Worm (Caenorhabditis elegans) whole organism, young adult: ENCODE measurements around the gene Y53C12A.7.

Experiments
- B0019.2 ChIP-seq: fragments of 200-800 bp; sonication (Bioruptor generic); conservative IDR thresholded peaks from 2 replicates; pipeline ENCODE4 v1.3.6; 2022; ENCODE audit warnings: missing genetic modification reagents, missing genetic modification characterization, missing compliant biosample characterization
- B0336.3 ChIP-seq: fragments of 200-800 bp; sonication (Bioruptor generic); IDR thresholded peaks from 2 replicates; pipeline ENCODE4 v1.3.6; 2022; ENCODE audit warnings: missing genetic modification characterization, missing compliant biosample characterization
- C06A6.2 ChIP-seq: fragments of 200-800 bp; sonication (Bioruptor generic); conservative IDR thresholded peaks from 2 replicates; pipeline ENCODE4 v1.3.6; 2022; ENCODE audit warnings: missing genetic modification characterization, missing compliant biosample characterization
- F22D6.2 ChIP-seq: sonication (generic microtip); optimal IDR thresholded peaks from 2 replicates; lab custom pipeline; 2016; ENCODE audit warnings: mild to moderate bottlenecking, missing genetic modification characterization, missing compliant biosample characterization
- F23B12.7 ChIP-seq: sonication (generic microtip); optimal IDR thresholded peaks from 2 replicates; lab custom pipeline; 2017; ENCODE audit warnings: missing genetic modification characterization, mild to moderate bottlenecking, missing compliant biosample characterization, antibody characterized with exemption, moderate library complexity; ENCODE audit not compliant: insufficient read depth
- F33H1.4 ChIP-seq: fragments of 200-800 bp; sonication (Bioruptor generic); IDR thresholded peaks from 2 replicates; pipeline ENCODE4 v1.3.6; 2022; ENCODE audit warnings: missing genetic modification reagents, missing genetic modification characterization, missing compliant biosample characterization
- F55B11.4 ChIP-seq: sonication (generic microtip); optimal IDR thresholded peaks from 2 replicates; lab custom pipeline; 2016; ENCODE audit warnings: missing compliant biosample characterization, missing genetic modification characterization, borderline replicate concordance; ENCODE audit not compliant: insufficient read depth
- F57A8.1 ChIP-seq: fragments of 200-800 bp; sonication (Bioruptor generic); optimal IDR thresholded peaks from 2 replicates; lab custom pipeline; 2018; ENCODE audit warnings: mild to moderate bottlenecking, missing genetic modification characterization, moderate library complexity, missing compliant biosample characterization
- K12H6.12 ChIP-seq: fragments of 200-800 bp; sonication (Bioruptor generic); optimal IDR thresholded peaks from 2 replicates; lab custom pipeline; 2018; ENCODE audit warnings: mild to moderate bottlenecking, missing genetic modification characterization, missing compliant biosample characterization
- Y53F4B.3 ChIP-seq: fragments of 200-800 bp; sonication (Bioruptor generic); IDR thresholded peaks from 2 replicates; pipeline ENCODE4 v1.3.6; 2022; ENCODE audit warnings: missing genetic modification reagents, missing genetic modification characterization, missing compliant biosample characterization
- Y53G8AR.9 ChIP-seq: fragments of 200-800 bp; sonication (Bioruptor generic); conservative IDR thresholded peaks from 2 replicates; pipeline ENCODE4 v1.3.6; 2022; ENCODE audit warnings: missing genetic modification reagents, missing genetic modification characterization, missing compliant biosample characterization
- atf-7 ChIP-seq: sonication (generic microtip); optimal IDR thresholded peaks from 2 replicates; lab custom pipeline; 2017; ENCODE audit warnings: mild to moderate bottlenecking, missing genetic modification characterization, missing compliant biosample characterization
- attf-3 ChIP-seq: fragments of 200-800 bp; sonication (Bioruptor generic); conservative IDR thresholded peaks from 2 replicates; pipeline ENCODE4 v1.3.6; 2022; ENCODE audit warnings: missing genetic modification reagents, missing genetic modification characterization, missing compliant biosample characterization
- attf-5 ChIP-seq: fragments of 200-800 bp; sonication (Bioruptor generic); optimal IDR thresholded peaks from 2 replicates; lab custom pipeline; 2018; ENCODE audit warnings: mild to moderate bottlenecking, missing genetic modification characterization, missing compliant biosample characterization
- bed-2 ChIP-seq: fragments of 200-800 bp; sonication (Bioruptor generic); IDR thresholded peaks from 2 replicates; pipeline ENCODE4 v1.3.6; 2022; ENCODE audit warnings: missing genetic modification reagents, missing genetic modification characterization, missing compliant biosample characterization
- ccch-3 ChIP-seq: fragments of 200-800 bp; sonication (Bioruptor generic); optimal IDR thresholded peaks from 2 replicates; lab custom pipeline; 2018; ENCODE audit warnings: mild to moderate bottlenecking, missing genetic modification characterization, missing compliant biosample characterization
- ceh-100 ChIP-seq: fragments of 200-800 bp; sonication (Bioruptor generic); IDR thresholded peaks from 2 replicates; pipeline ENCODE4 v1.3.6; 2022; ENCODE audit warnings: missing genetic modification reagents, missing genetic modification characterization, missing compliant biosample characterization
- ceh-58 ChIP-seq: fragments of 200-800 bp; sonication (Bioruptor generic); IDR thresholded peaks from 2 replicates; pipeline ENCODE4 v1.3.6; 2022; ENCODE audit warnings: missing genetic modification characterization, missing compliant biosample characterization
- ceh-91 ChIP-seq: fragments of 200-800 bp; sonication (Bioruptor generic); IDR thresholded peaks from 2 replicates; pipeline ENCODE4 v1.3.6; 2022; ENCODE audit warnings: missing genetic modification reagents, missing genetic modification characterization, missing compliant biosample characterization
- chd-7 ChIP-seq: sonication (generic microtip); optimal IDR thresholded peaks from 2 replicates; lab custom pipeline; 2016; ENCODE audit warnings: mild to moderate bottlenecking, missing genetic modification characterization, moderate library complexity, missing compliant biosample characterization
- ets-4 ChIP-seq: fragments of 200-800 bp; sonication (Bioruptor generic); optimal IDR thresholded peaks from 2 replicates; lab custom pipeline; 2018; ENCODE audit warnings: mild to moderate bottlenecking, missing genetic modification characterization, missing compliant biosample characterization
- fkh-3 ChIP-seq: sonication (generic microtip); optimal IDR thresholded peaks from 2 replicates; lab custom pipeline; 2016; ENCODE audit warnings: mild to moderate bottlenecking, missing genetic modification characterization, missing compliant biosample characterization
- hmg-1.2 ChIP-seq: fragments of 200-800 bp; sonication (Bioruptor generic); IDR thresholded peaks from 2 replicates; pipeline ENCODE4 v1.3.6; 2022; ENCODE audit warnings: missing genetic modification reagents, missing genetic modification characterization, missing compliant biosample characterization
- hsf-1 ChIP-seq: fragments of 200-800 bp; sonication (Bioruptor generic); IDR thresholded peaks from 2 replicates; pipeline ENCODE4 v1.3.6; 2022; ENCODE audit warnings: missing genetic modification reagents, missing genetic modification characterization, missing compliant biosample characterization
- lin-54 ChIP-seq: fragments of 200-800 bp; sonication (Bioruptor generic); optimal IDR thresholded peaks from 2 replicates; lab custom pipeline; 2018; ENCODE audit warnings: mild to moderate bottlenecking, missing genetic modification characterization, missing compliant biosample characterization
- madf-3 ChIP-seq: fragments of 200-800 bp; sonication (Bioruptor generic); IDR thresholded peaks from 2 replicates; pipeline ENCODE4 v1.3.6; 2022; ENCODE audit warnings: missing genetic modification reagents, missing genetic modification characterization, missing compliant biosample characterization
- mcd-1 ChIP-seq: fragments of 200-800 bp; sonication (Bioruptor generic); IDR thresholded peaks from 2 replicates; pipeline ENCODE4 v1.3.6; 2022; ENCODE audit warnings: missing genetic modification reagents, missing genetic modification characterization, missing compliant biosample characterization
- nfya-1 ChIP-seq: sonication (generic microtip); optimal IDR thresholded peaks from 2 replicates; lab custom pipeline; 2017; ENCODE audit warnings: antibody characterized with exemption, missing compliant biosample characterization, missing genetic modification characterization, borderline replicate concordance; ENCODE audit not compliant: insufficient read depth
- nfyb-1 ChIP-seq: fragments of 200-800 bp; sonication (Bioruptor generic); IDR thresholded peaks from 2 replicates; pipeline ENCODE4 v1.3.6; 2022; ENCODE audit warnings: missing genetic modification reagents, missing genetic modification characterization, missing compliant biosample characterization
- nhr-179 ChIP-seq: sonication (generic microtip); optimal IDR thresholded peaks from 2 replicates; lab custom pipeline; 2016; ENCODE audit warnings: mild to moderate bottlenecking, missing genetic modification characterization, missing compliant biosample characterization
- nhr-80 ChIP-seq: sonication (generic microtip); optimal IDR thresholded peaks from 2 replicates; lab custom pipeline; 2016; ENCODE audit warnings: missing genetic modification characterization, missing compliant biosample characterization
- pbrm-1 ChIP-seq: fragments of 200-800 bp; sonication (Bioruptor generic); IDR thresholded peaks from 2 replicates; pipeline ENCODE4 v1.3.6; 2022; ENCODE audit warnings: missing genetic modification reagents, missing genetic modification characterization, missing compliant biosample characterization
- pha-4 ChIP-seq: fragments of 150-350 bp; sonication (generic microtip); optimal IDR thresholded peaks from 2 replicates; lab custom pipeline; 2014; ENCODE audit warnings: missing biosample characterization, missing genetic modification reagents, missing genetic modification characterization
- rcor-1 ChIP-seq: fragments of 200-800 bp; sonication (Bioruptor generic); IDR thresholded peaks from 2 replicates; pipeline ENCODE4 v1.3.6; 2022; ENCODE audit warnings: missing genetic modification reagents, missing genetic modification characterization, missing compliant biosample characterization
- repo-1 ChIP-seq: sonication (generic microtip); optimal IDR thresholded peaks from 2 replicates; lab custom pipeline; 2017; ENCODE audit warnings: mild to moderate bottlenecking, missing genetic modification characterization, missing compliant biosample characterization
- sea-2 ChIP-seq: fragments of 200-800 bp; sonication (Bioruptor generic); IDR thresholded peaks from 2 replicates; pipeline ENCODE4 v1.3.6; 2022; ENCODE audit warnings: missing genetic modification characterization, missing compliant biosample characterization
- somi-1 ChIP-seq: fragments of 200-800 bp; sonication (Bioruptor generic); optimal IDR thresholded peaks from 2 replicates; lab custom pipeline; 2018; ENCODE audit warnings: mild to moderate bottlenecking, missing genetic modification characterization, missing compliant biosample characterization
- tbp1 ChIP-seq: fragments of 200-800 bp; sonication (Bioruptor generic); optimal IDR thresholded peaks from 2 replicates; lab custom pipeline; 2018; ENCODE audit warnings: mild to moderate bottlenecking, missing genetic modification characterization, missing compliant biosample characterization
- zfh-2 ChIP-seq: fragments of 200-800 bp; sonication (Bioruptor generic); conservative IDR thresholded peaks from 2 replicates; pipeline ENCODE4 v1.3.6; 2022; ENCODE audit warnings: missing genetic modification reagents, missing genetic modification characterization, missing compliant biosample characterization
- zim-3 ChIP-seq: sonication (generic microtip); optimal IDR thresholded peaks from 2 replicates; lab custom pipeline; 2017; ENCODE audit warnings: mild to moderate bottlenecking, missing genetic modification characterization, moderate library complexity, missing compliant biosample characterization
- ztf-25 ChIP-seq: fragments of 200-800 bp; sonication (Bioruptor generic); IDR thresholded peaks from 2 replicates; pipeline ENCODE4 v1.3.6; 2022; ENCODE audit warnings: missing genetic modification reagents, missing genetic modification characterization, missing compliant biosample characterization
- ztf-26 ChIP-seq: sonication (generic microtip); optimal IDR thresholded peaks from 2 replicates; lab custom pipeline; 2017; ENCODE audit warnings: missing genetic modification characterization, missing compliant biosample characterization

Gene Y53C12A.7

DNA sequence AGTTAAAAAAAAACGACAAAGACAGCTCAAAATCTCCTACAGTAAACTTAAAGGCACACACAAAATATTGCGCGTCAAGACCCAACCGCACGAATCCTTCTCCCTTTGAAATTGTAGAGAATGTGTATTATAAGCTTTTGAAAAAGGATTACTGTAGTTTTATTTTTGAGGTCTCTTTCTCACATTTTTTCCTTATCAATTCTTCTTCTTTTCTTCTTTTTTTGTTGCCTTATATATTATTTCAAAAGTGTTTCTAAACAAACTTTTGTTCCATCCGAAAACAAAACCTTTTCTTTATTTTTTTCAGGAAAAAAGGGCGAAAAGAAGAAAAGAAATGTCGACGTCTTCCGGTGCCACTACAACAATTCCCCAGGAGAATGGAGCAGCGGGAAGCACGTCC, 19.9 kb upstream of the Y53C12A.7 start, which contains the start of gene ZK1320.13:
Gene ZK1320.13, plus strand, starts transcription at position 301 of the 400 bp plus-strand sequence.
- TF ChIP-seq Y53F4B.3 (GFP tag; lab: Robert Waterston, UW) (no peak), nfya-1 (tag; lab: Kevin White, UChicago) (no peak), nhr-179 (tag; lab: Kevin White, UChicago) (no peak), nhr-80 (tag; lab: Kevin White, UChicago) (no peak), atf-7 (tag; lab: Kevin White, UChicago) (no peak), rcor-1 (GFP tag; lab: Robert Waterston, UW) (no peak), hsf-1 (GFP tag; lab: Robert Waterston, UW) (no peak)

DNA sequence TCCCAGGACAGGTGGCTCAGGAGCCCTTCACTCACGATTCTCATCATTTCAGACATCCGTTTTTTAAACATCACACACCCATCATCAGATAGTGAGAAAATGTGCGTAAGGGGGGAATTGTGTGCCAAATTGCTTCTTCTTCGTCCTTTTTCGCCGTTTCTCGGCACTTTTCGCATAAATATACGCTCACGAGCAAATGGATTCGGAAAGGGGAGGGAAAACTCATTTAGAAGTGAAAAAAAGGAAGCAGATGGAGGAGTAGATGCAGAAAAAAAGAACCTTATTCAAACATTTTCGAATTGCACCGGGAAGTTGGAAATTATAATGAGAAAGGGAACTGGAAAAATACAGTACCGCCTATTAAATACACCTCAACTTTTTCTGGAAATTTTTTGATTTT, 18.3 kb upstream of the Y53C12A.7 start:
- no peak for TF ChIP-seq ztf-25 (GFP tag; lab: Robert Waterston, UW)
- no peak for TF ChIP-seq atf-7 (tag; lab: Kevin White, UChicago)

DNA sequence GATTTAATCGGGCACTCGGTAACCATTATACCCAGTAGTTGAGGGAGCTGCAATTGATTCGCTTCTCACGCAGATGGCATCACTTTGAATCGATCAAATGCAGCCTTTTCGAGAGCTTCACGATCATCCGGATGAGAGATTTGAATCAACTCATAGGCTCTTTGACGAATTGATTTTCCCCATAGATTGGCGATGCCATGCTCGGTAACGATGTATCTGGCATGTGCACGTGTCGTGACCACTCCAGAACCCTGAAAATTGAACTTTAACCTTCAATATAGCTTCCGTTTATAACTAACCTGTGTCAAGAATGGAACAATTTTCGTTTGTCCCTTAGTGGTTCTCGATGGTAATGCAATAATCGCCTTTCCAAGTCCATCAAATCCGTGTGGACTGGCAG, 16.2 kb upstream of the Y53C12A.7 start:
- TF ChIP-seq F22D6.2 (tag; lab: Kevin White, UChicago) (no peak), zfh-2 (GFP tag; lab: Robert Waterston, UW) (no peak), ets-4 (GFP tag; lab: Kevin White, UChicago) (no peak), ceh-58 (no peak), bed-2 (GFP tag; lab: Robert Waterston, UW) (no peak), ceh-100 (GFP tag; lab: Robert Waterston, UW) (no peak), nhr-179 (tag; lab: Kevin White, UChicago) (no peak), B0019.2 (GFP tag; lab: Robert Waterston, UW) (no peak), K12H6.12 (tag; lab: Kevin White, UChicago) (no peak), Y53G8AR.9 (GFP tag; lab: Robert Waterston, UW) (no peak), attf-5 (GFP tag; lab: Kevin White, UChicago) (no peak), madf-3 (GFP tag; lab: Robert Waterston, UW) (no peak), chd-7 (tag; lab: Kevin White, UChicago) (no peak), F33H1.4 (GFP tag; lab: Robert Waterston, UW) (no peak), fkh-3 (tag; lab: Kevin White, UChicago) (no peak), lin-54 (GFP tag; lab: Kevin White, UChicago) (no peak), nfyb-1 (no peak), mcd-1 (GFP tag; lab: Robert Waterston, UW) (no peak)

DNA sequence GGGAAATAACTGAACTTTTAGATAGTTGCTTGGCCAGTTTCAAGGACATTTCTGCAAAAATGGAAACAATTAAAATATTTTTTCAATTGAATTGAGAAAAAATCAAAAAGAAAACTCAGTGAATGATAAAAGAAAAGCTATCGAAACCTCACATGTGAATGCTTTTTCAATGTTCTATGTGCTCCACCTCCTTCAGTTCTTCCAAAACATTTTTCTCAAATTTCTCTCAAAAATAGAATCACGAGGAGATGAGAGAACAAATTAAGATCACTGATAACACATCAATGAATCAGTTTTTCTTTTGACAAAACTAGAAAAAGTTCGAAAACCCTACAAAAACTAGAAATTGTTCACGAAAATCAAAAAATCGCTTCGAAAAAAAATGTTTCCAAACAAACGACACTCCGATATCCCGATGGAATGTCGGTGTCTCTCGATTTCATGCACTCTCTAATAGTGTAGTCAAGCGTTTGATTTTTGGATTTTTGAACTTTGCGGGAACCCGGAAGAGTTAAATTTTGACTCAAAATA, 13.6 kb upstream of the Y53C12A.7 start, which contains the start of gene ZK1320.9:
Gene ZK1320.9, minus strand, starts transcription at position 51 of the 531 bp plus-strand sequence.
- TF ChIP-seq B0019.2 (GFP tag; lab: Robert Waterston, UW) (no peak), repo-1 (no peak), F57A8.1 (GFP tag; lab: Kevin White, UChicago) (no peak), ztf-26 (tag; lab: Kevin White, UChicago) (peak; percentile 14), somi-1 (GFP tag; lab: Kevin White, UChicago) (no peak), nfyb-1 (no peak), ztf-25 (GFP tag; lab: Robert Waterston, UW) (no peak), pha-4 (tag; lab: Kevin White, UChicago) (no peak), C06A6.2 (GFP tag; lab: Robert Waterston, UW) (no peak), attf-3 (GFP tag; lab: Robert Waterston, UW) (peak; percentile 66), zim-3 (tag; lab: Kevin White, UChicago) (no peak), B0336.3 (GFP tag; lab: Robert Waterston, UW) (no peak), F55B11.4 (tag; lab: Kevin White, UChicago) (no peak), Y53F4B.3 (GFP tag; lab: Robert Waterston, UW) (no peak), F33H1.4 (GFP tag; lab: Robert Waterston, UW) (no peak), ceh-91 (GFP tag; lab: Robert Waterston, UW) (no peak), nhr-80 (tag; lab: Kevin White, UChicago) (peak; percentile 31), F23B12.7 (tag; lab: Kevin White, UChicago) (peak; percentile 7), hmg-1.2 (GFP tag; lab: Robert Waterston, UW) (peak; percentile 69), nfya-1 (tag; lab: Kevin White, UChicago) (no peak), chd-7 (tag; lab: Kevin White, UChicago) (no peak), sea-2 (GFP tag; lab: Robert Waterston, UW) (no peak), Y53G8AR.9 (GFP tag; lab: Robert Waterston, UW) (no peak), tbp1 (GFP tag; lab: Kevin White, UChicago) (no peak), ccch-3 (no peak), pbrm-1 (GFP tag; lab: Robert Waterston, UW) (no peak)
